Worm (Caenorhabditis elegans): ENCODE data around the gene ZK757.2.

DNA sequence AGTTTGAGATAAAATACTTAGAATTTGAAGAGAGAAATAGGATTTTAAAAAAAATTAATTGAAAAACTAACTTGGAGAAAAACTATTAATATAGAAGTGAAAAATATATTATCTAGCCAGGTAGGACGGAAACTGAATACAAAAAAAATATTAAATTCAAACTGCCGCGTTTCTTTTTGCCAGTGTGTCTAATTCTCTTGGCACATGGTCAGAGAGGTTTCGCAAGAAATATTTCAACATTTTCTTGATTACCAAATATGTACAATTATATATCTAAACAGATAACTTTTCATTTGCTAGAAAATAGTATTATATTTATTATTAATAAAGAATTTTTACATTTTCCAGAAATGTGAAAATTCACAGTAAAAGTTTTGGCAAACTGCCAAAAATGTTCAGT lies 33.8 kb upstream of the ZK757.2 start:
- TF ChIP-seq tbx-37 (GFP tag; conservative IDR thresholded peaks at IDR 0.05): no peak
- TF ChIP-seq B0310.2 (tag; optimal IDR thresholded peaks at IDR 0.05): no peak
- TF ChIP-seq tbx-11 (GFP tag; IDR thresholded peaks at IDR 0.05): no peak
- TF ChIP-seq ama-1 (optimal IDR thresholded peaks at IDR 0.05): no peak
- TF ChIP-seq hnd-1 (tag; optimal IDR thresholded peaks at IDR 0.05): no peak
- no peak for TF ChIP-seq flt-1 (GFP tag; IDR thresholded peaks at IDR 0.05)
- no peak for TF ChIP-seq hmbx-1 (tag; optimal IDR thresholded peaks at IDR 0.05)
- no peak for TF ChIP-seq pes-1 (GFP tag; IDR thresholded peaks at IDR 0.05)
- TF ChIP-seq F13C5.2 (tag; optimal IDR thresholded peaks at IDR 0.05): no peak
- no peak for TF ChIP-seq hmg-4 (GFP tag; optimal IDR thresholded peaks at IDR 0.05)
- TF ChIP-seq tra-4 (tag; optimal IDR thresholded peaks at IDR 0.05): no peak
- no peak for TF ChIP-seq aly-1 (tag; optimal IDR thresholded peaks at IDR 0.05)

Data from whole organism, early embryonic.